Worm (Caenorhabditis elegans) whole organism, early embryonic: ENCODE measurements around the gene nspb-2.
"Not testable (repeated sequence)": the region's sequence is repeated elsewhere in the genome, so short reads cannot be mapped to it uniquely, and the experiment has no call there.

ENCODE experiments used
- B0310.2 ChIP-seq: sonication (generic microtip); optimal IDR thresholded peaks from 2 replicates; lab custom pipeline; 2016; ENCODE audit warnings: mild to moderate bottlenecking, missing genetic modification characterization, missing compliant biosample characterization
- F13C5.2 ChIP-seq: sonication (generic microtip); optimal IDR thresholded peaks from 2 replicates; lab custom pipeline; 2017; ENCODE audit warnings: mild to moderate bottlenecking, missing genetic modification characterization, inconsistent platforms, missing compliant biosample characterization
- aly-1 ChIP-seq: sonication (generic microtip); optimal IDR thresholded peaks from 2 replicates; lab custom pipeline; 2016; ENCODE audit warnings: missing genetic modification characterization, missing compliant biosample characterization
- ama-1 ChIP-seq: fragments of 150-350 bp; optimal IDR thresholded peaks from 2 replicates; lab custom pipeline; 2014
- ceh-13 ChIP-seq: fragments of 200-800 bp; sonication (Bioruptor generic); optimal IDR thresholded peaks from 2 replicates; lab custom pipeline; 2018; ENCODE audit warnings: mild to moderate bottlenecking, missing genetic modification characterization, missing compliant biosample characterization
- ceh-36 ChIP-seq: sonication (generic microtip); optimal IDR thresholded peaks from 2 replicates; lab custom pipeline; 2016; ENCODE audit warnings: missing genetic modification characterization, inconsistent platforms, missing compliant biosample characterization
- ets-7 ChIP-seq: sonication (generic microtip); optimal IDR thresholded peaks from 2 replicates; lab custom pipeline; 2016; ENCODE audit warnings: missing genotype, missing genetic modification characterization, missing compliant biosample characterization
- flt-1 ChIP-seq: fragments of 200-800 bp; sonication (Bioruptor generic); IDR thresholded peaks from 2 replicates; pipeline ENCODE4 v1.3.6; 2022; ENCODE audit warnings: missing genetic modification characterization, missing compliant biosample characterization
- hmbx-1 ChIP-seq: sonication (generic microtip); optimal IDR thresholded peaks from 2 replicates; lab custom pipeline; 2016; ENCODE audit warnings: mild to moderate bottlenecking, missing genetic modification characterization, missing compliant biosample characterization
- hmg-4 ChIP-seq: fragments of 200-800 bp; sonication (Bioruptor generic); optimal IDR thresholded peaks from 2 replicates; lab custom pipeline; 2018; ENCODE audit warnings: mild to moderate bottlenecking, missing genetic modification characterization, missing compliant biosample characterization
- hnd-1 ChIP-seq: sonication (generic microtip); optimal IDR thresholded peaks from 2 replicates; lab custom pipeline; 2016; ENCODE audit warnings: missing genetic modification characterization, missing compliant biosample characterization
- pes-1 ChIP-seq: fragments of 200-800 bp; sonication (Bioruptor generic); IDR thresholded peaks from 2 replicates; pipeline ENCODE4 v1.3.6; 2022; ENCODE audit warnings: missing genetic modification reagents, missing genetic modification characterization, missing compliant biosample characterization
- scrt-1 ChIP-seq: fragments of 200-800 bp; sonication (Bioruptor generic); IDR thresholded peaks from 2 replicates; pipeline ENCODE4 v1.3.6; 2022; ENCODE audit warnings: missing genetic modification characterization, missing compliant biosample characterization
- sea-1 ChIP-seq: fragments of 200-800 bp; sonication (Bioruptor generic); conservative IDR thresholded peaks from 2 replicates; pipeline ENCODE4 v1.3.6; 2022; ENCODE audit warnings: missing genetic modification characterization, missing compliant biosample characterization
- tbx-11 ChIP-seq: fragments of 200-800 bp; sonication (Bioruptor generic); IDR thresholded peaks from 2 replicates; pipeline ENCODE4 v1.3.6; 2022; ENCODE audit warnings: missing genetic modification characterization, missing compliant biosample characterization
- tbx-37 ChIP-seq: fragments of 200-800 bp; sonication (Bioruptor generic); conservative IDR thresholded peaks from 2 replicates; pipeline ENCODE4 v1.3.6; 2022; ENCODE audit warnings: missing genetic modification reagents, missing genetic modification characterization, missing compliant biosample characterization
- tra-4 ChIP-seq: sonication (generic microtip); optimal IDR thresholded peaks from 2 replicates; lab custom pipeline; 2017; ENCODE audit warnings: missing genetic modification characterization, missing compliant biosample characterization

nspb-2 gene

DNA sequence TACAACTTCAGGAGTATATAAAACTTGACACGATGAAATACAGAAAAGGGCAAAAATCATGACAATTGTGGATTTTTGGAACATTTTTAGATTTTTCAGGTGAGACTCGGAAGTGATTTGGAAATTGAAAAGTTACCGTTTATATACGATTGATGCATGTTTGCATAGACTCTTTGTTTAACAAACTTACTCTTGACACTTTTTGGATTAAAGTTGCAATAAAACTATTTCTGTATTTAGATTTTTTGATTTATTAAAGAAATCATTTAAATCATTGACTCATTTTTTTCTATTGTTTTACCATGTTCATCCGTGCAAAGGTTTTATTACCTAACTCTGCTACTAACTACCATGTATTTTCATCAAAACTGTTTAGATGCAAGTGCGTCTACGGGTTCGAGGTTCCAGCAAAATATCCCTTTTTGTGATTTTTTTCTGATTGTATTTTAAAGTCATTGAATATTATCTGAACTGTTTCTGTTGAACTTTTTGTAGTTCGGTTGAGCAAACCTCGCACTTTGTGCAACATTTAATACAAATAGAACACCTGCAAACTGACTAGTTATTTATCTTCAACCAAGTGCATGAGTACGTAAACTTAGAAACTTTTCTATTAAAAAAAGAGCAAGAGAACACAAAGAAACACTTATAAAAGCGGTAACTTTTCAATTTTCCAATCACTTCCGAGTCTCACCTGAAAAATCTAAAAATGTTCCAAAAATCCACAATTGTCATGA is at the start of gene nspb-2, which contains the start of gene nspb-1:
Gene nspb-2 (plus strand): TSS at position 687 of the 737 bp plus-strand sequence.
Gene nspb-1 (minus strand): TSS at position 101 of the 737 bp plus-strand sequence.
- not testable (repeated sequence) for TF ChIP-seq sea-1; flt-1 (GFP tag; lab: Robert Waterston, UW); ets-7 (tag; lab: Kevin White, UChicago)

ce11 chrIV:6542962-6543361 is 48.5 kb upstream of the nspb-2 start:
- TF ChIP-seq scrt-1 (no peak), hmbx-1 (no peak), pes-1 (GFP tag; lab: Robert Waterston, UW) (no peak), sea-1 (no peak), B0310.2 (no peak), ceh-13 (no peak), F13C5.2 (tag; lab: Kevin White, UChicago) (no peak), ama-1 (lab: Kevin White, UChicago) (no peak)

- TF ChIP-seq ets-7 (tag; lab: Kevin White, UChicago), result no peak
- no peak for TF ChIP-seq tbx-11 (GFP tag; lab: Robert Waterston, UW)
- no peak for TF ChIP-seq pes-1 (GFP tag; lab: Robert Waterston, UW)
- TF ChIP-seq B0310.2, result no peak
- no peak for TF ChIP-seq tbx-37 (GFP tag; lab: Robert Waterston, UW)
- no peak for TF ChIP-seq hmbx-1
Measured at ce11 chrIV:6547397-6547796, 44.1 kb upstream of the nspb-2 start.

ce11 chrIV:6548609-6549008 is 42.9 kb upstream of the nspb-2 start, which contains the start of gene fan-1:
TSS of gene fan-1 (plus strand) at chrIV:6548686.
- no peak for TF ChIP-seq scrt-1
- TF ChIP-seq hmg-4 (GFP tag; lab: Kevin White, UChicago), result no peak
- TF ChIP-seq sea-1, result no peak
- no peak for TF ChIP-seq tbx-11 (GFP tag; lab: Robert Waterston, UW)
- TF ChIP-seq tbx-37 (GFP tag; lab: Robert Waterston, UW), result no peak
- TF ChIP-seq flt-1 (GFP tag; lab: Robert Waterston, UW), result no peak
- TF ChIP-seq hmbx-1, result no peak
- no peak for TF ChIP-seq ceh-36
- TF ChIP-seq pes-1 (GFP tag; lab: Robert Waterston, UW), result no peak
- no peak for TF ChIP-seq ama-1 (lab: Kevin White, UChicago)
- no peak for TF ChIP-seq tra-4 (tag; lab: Kevin White, UChicago)
- no peak for TF ChIP-seq ceh-13
- no peak for TF ChIP-seq ets-7 (tag; lab: Kevin White, UChicago)
- TF ChIP-seq B0310.2, result no peak

- TF ChIP-seq ceh-36, result peak; percentile 19
Measured at ce11 chrIV:6551359-6552031, 40.0 kb upstream of the nspb-2 start.

- TF ChIP-seq hmg-4 (GFP tag; lab: Kevin White, UChicago), result no peak
- no peak for TF ChIP-seq sea-1
- TF ChIP-seq F13C5.2 (tag; lab: Kevin White, UChicago), result no peak
- no peak for TF ChIP-seq ceh-36
Measured at ce11 chrIV:6552036-6552435, 39.5 kb upstream of the nspb-2 start.

DNA sequence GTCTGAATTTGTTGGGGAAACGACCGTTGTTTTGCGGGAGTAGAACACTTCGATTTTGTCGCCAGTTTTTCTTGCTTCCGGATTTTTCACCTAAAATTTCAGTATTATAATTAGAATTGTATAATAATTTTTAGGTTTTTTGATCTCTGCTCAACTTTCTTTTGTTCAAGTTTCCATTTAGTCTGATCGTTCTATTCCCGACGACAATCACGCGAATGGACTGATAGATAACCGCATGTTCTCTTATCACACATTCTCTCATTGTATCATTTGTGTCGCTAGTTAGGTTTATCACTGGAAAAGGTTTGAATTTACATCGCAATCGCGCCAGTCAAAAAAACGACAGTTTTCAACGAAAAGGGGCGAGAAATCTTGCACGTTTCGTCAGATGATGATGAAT is 36.6 kb upstream of the nspb-2 start:
- TF ChIP-seq tra-4 (tag; lab: Kevin White, UChicago), result no peak
- TF ChIP-seq ets-7 (tag; lab: Kevin White, UChicago), result no peak
- TF ChIP-seq ceh-13, result no peak
- TF ChIP-seq F13C5.2 (tag; lab: Kevin White, UChicago), result no peak
- TF ChIP-seq B0310.2, result no peak
- TF ChIP-seq hmg-4 (GFP tag; lab: Kevin White, UChicago), result no peak
- no peak for TF ChIP-seq hmbx-1
- no peak for TF ChIP-seq hnd-1 (tag; lab: Kevin White, UChicago)
- TF ChIP-seq ama-1 (lab: Kevin White, UChicago), result no peak
- no peak for TF ChIP-seq aly-1 (tag; lab: Kevin White, UChicago)
- no peak for TF ChIP-seq sea-1

DNA sequence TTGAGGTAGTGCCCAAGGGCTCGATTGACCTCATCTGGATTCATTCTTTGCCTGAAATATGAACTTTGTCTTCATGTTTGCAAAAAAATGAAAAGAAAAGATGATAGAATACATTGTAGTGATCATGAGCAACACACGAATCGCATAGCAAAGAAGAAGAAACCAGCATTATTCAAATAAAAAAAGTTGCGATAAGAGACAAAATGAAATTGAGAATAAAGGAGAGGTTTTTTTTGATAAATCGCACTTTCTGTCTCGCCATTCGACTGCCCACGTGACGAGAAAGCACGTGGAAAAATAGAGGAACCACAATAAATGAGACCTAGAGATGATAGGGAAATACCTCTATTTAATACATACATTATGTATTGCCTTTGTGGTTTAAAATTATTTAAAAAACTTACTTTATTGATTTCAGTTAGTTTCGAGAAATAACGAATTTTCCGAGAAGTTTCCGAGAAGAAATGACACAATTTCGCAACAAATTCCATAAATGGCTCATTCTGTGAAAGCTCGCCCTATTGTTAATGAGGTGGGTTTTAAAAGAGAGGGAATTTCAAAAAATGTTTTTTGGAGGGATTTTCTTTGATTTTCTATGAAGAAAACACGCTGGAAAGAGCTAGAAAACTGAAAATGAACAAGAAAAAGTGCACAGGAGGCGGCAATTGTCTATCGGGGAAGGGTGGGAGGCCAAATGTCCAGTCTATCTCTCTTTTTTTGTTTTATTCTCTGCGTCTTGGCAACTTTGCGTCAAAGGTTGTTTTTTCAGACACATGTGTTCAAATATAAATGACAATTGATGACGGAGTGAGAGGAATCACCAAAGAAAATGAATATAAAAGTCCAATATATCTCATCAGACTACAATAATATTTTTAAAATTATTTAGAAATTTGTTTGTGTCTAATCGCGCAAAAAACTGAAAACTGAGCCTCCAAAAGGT is 35.8 kb upstream of the nspb-2 start, which contains the start of gene paqr-1:
Gene paqr-1 (minus strand): TSS at position 51 of the 943 bp plus-strand sequence.
- no peak for TF ChIP-seq hmbx-1
- no peak for TF ChIP-seq F13C5.2 (tag; lab: Kevin White, UChicago)
- no peak for TF ChIP-seq aly-1 (tag; lab: Kevin White, UChicago)
- no peak for TF ChIP-seq ets-7 (tag; lab: Kevin White, UChicago)
- TF ChIP-seq tra-4 (tag; lab: Kevin White, UChicago), result no peak
- no peak for TF ChIP-seq ceh-36
- TF ChIP-seq scrt-1, result no peak
- no peak for TF ChIP-seq pes-1 (GFP tag; lab: Robert Waterston, UW)
- TF ChIP-seq ama-1 (lab: Kevin White, UChicago), result no peak
- TF ChIP-seq flt-1 (GFP tag; lab: Robert Waterston, UW), result no peak
- no peak for TF ChIP-seq tbx-11 (GFP tag; lab: Robert Waterston, UW)
- TF ChIP-seq hnd-1 (tag; lab: Kevin White, UChicago), result no peak
